Worm (Caenorhabditis elegans) whole organism, young adult: ENCODE results near the gene ent-5.

ENCODE experiments used
- B0261.1 ChIP-seq: sonication (generic microtip); optimal IDR thresholded peaks from 2 replicates; lab custom pipeline; 2016; ENCODE audit warnings: mild to moderate bottlenecking, missing genetic modification characterization, moderate library complexity, missing compliant biosample characterization
- F49E8.2 ChIP-seq: sonication (generic microtip); optimal IDR thresholded peaks from 3 replicates; lab custom pipeline; 2017; ENCODE audit warnings: missing genetic modification characterization, mild to moderate bottlenecking, missing compliant biosample characterization, antibody characterized with exemption, moderate library complexity; ENCODE audit not compliant: insufficient read depth
- T07F8.4 ChIP-seq: sonication (generic microtip); optimal IDR thresholded peaks from 2 replicates; lab custom pipeline; 2016; ENCODE audit warnings: mild to moderate bottlenecking, missing genetic modification characterization, moderate library complexity, missing compliant biosample characterization
- Y67H2A.10 ChIP-seq: fragments of 200-800 bp; sonication (Bioruptor generic); conservative IDR thresholded peaks from 2 replicates; pipeline ENCODE4 v1.3.6; 2022; ENCODE audit warnings: missing genetic modification reagents, missing genetic modification characterization, missing compliant biosample characterization
- ama-1 ChIP-seq, 3 experiments: fragments of 150-350 bp in 1 of 3; sonication (generic microtip) in 2 of 3; optimal IDR thresholded peaks; 2 replicates each; lab custom pipeline; 2014 to 2018; ENCODE audit warnings: missing biosample characterization in 2 of 3, missing genetic modification characterization in 2 of 3, missing genetic modification reagents in 2 of 3
- egl-18 ChIP-seq: fragments of 200-800 bp; sonication (Bioruptor generic); IDR thresholded peaks from 2 replicates; pipeline ENCODE4 v1.3.6; 2022; ENCODE audit warnings: missing genetic modification reagents, missing genetic modification characterization, missing compliant biosample characterization
- hlh-12 ChIP-seq: sonication (generic microtip); optimal IDR thresholded peaks from 2 replicates; lab custom pipeline; 2016; ENCODE audit warnings: missing genetic modification characterization, missing compliant biosample characterization
- madf-8 ChIP-seq: fragments of 200-800 bp; sonication (Bioruptor generic); conservative IDR thresholded peaks from 2 replicates; pipeline ENCODE4 v1.3.6; 2022; ENCODE audit warnings: missing genetic modification reagents, missing genetic modification characterization, missing compliant biosample characterization
- nhr-27 ChIP-seq: fragments of 200-800 bp; sonication (Bioruptor generic); optimal IDR thresholded peaks from 2 replicates; lab custom pipeline; 2018; ENCODE audit warnings: mild to moderate bottlenecking, missing genetic modification characterization, moderate library complexity, missing compliant biosample characterization
- unc-130 ChIP-seq: sonication (generic microtip); optimal IDR thresholded peaks from 2 replicates; lab custom pipeline; 2016; ENCODE audit warnings: missing genetic modification reagents, missing genetic modification characterization, missing compliant biosample characterization
- ztf-22 ChIP-seq: fragments of 200-800 bp; sonication (Bioruptor generic); optimal IDR thresholded peaks from 2 replicates; lab custom pipeline; 2018; ENCODE audit warnings: mild to moderate bottlenecking, missing genetic modification characterization, moderate library complexity, missing compliant biosample characterization

- TF ChIP-seq unc-130 (no peak), F49E8.2 (tag; lab: Kevin White, UChicago) (no peak), T07F8.4 (tag; lab: Kevin White, UChicago) (no peak), egl-18 (GFP tag; lab: Robert Waterston, UW) (no peak), nhr-27 (tag; lab: Kevin White, UChicago) (no peak), hlh-12 (tag; lab: Kevin White, UChicago) (no peak), B0261.1 (tag; lab: Kevin White, UChicago) (no peak), ztf-22 (no peak), ama-1 (optimal IDR thresholded peaks at IDR 0.05; lab: Kevin White, UChicago) (no peak), ama-1 (GFP tag; optimal IDR thresholded peaks at IDR 0.05; lab: Kevin White, UChicago) (no peak), Y67H2A.10 (GFP tag; lab: Robert Waterston, UW) (no peak), madf-8 (GFP tag; lab: Robert Waterston, UW) (no peak)
Measured at ce11 chrX:4622024-4622423, 27.0 kb downstream of the ent-5 start, which contains the start of gene C46C11.3.
